Worm (Caenorhabditis elegans): Measurements from ENCODE around the gene C09G5.13.

C09G5.13 gene

ce11 chrII:10694713-10695112 lies 22.5 kb upstream of the C09G5.13 start, which contains the start of gene lgc-57:
TSS of gene lgc-57 (plus strand) at chrII:10695013.
- TF ChIP-seq lin-15B (tag; optimal IDR thresholded peaks at IDR 0.05) = no peak
- no peak for TF ChIP-seq mml-1 (tag; optimal IDR thresholded peaks at IDR 0.05)
- no peak for TF ChIP-seq ceh-16 (tag; optimal IDR thresholded peaks at IDR 0.05)
- no peak for TF ChIP-seq hmg-11 (tag; optimal IDR thresholded peaks at IDR 0.05)
- TF ChIP-seq fos-1 (tag; optimal IDR thresholded peaks at IDR 0.05) = no peak
- no peak for TF ChIP-seq nhr-43 (tag; optimal IDR thresholded peaks at IDR 0.05; ENCODE audit: poor library complexity, severe bottlenecking)
- no peak for TF ChIP-seq lin-39 (tag; optimal IDR thresholded peaks at IDR 0.05)
- no peak for TF ChIP-seq pqm-1 (tag; optimal IDR thresholded peaks at IDR 0.05)
- TF ChIP-seq zag-1 (tag; optimal IDR thresholded peaks at IDR 0.05) = no peak
- no peak for TF ChIP-seq nhr-25 (tag; optimal IDR thresholded peaks at IDR 0.05)

ce11 chrII:10696060-10696459 lies 21.2 kb upstream of the C09G5.13 start:
- no peak for TF ChIP-seq unc-62 (GFP tag; optimal IDR thresholded peaks at IDR 0.05)
- TF ChIP-seq fkh-10 (GFP tag; optimal IDR thresholded peaks at IDR 0.05) = peak; percentile 5

- no peak for TF ChIP-seq zag-1 (tag; optimal IDR thresholded peaks at IDR 0.05)
- peak; percentile 69 for TF ChIP-seq nhr-25 (tag; optimal IDR thresholded peaks at IDR 0.05)
These were observed 13.4 kb upstream of the C09G5.13 start, which contains the start of gene col-79 for ce11 chrII:10703594-10704384. TSS of gene col-79 (plus strand) at chrII:10703613.

- no peak for TF ChIP-seq ztf-11 (tag; optimal IDR thresholded peaks at IDR 0.05)
- TF ChIP-seq daf-12 (tag; optimal IDR thresholded peaks at IDR 0.05) = no peak
- peak; percentile 69 for TF ChIP-seq ama-1 (optimal IDR thresholded peaks at IDR 0.05)
- no peak for TF ChIP-seq skn-1 (tag; optimal IDR thresholded peaks at IDR 0.05)
- TF ChIP-seq nhr-23 (tag; optimal IDR thresholded peaks at IDR 0.05) = no peak
- no peak for TF ChIP-seq nfya-1 (tag; optimal IDR thresholded peaks at IDR 0.05; ENCODE audit: insufficient read depth)
- TF ChIP-seq nhr-25 (tag; optimal IDR thresholded peaks at IDR 0.05) = peak; percentile 56
- TF ChIP-seq egl-27 (tag; optimal IDR thresholded peaks at IDR 0.05) = no peak
These were observed 12.6 kb upstream of the C09G5.13 start, which contains the start of gene col-39 for ce11 chrII:10704575-10705170. TSS of gene col-39 (plus strand) at chrII:10704916.

ce11 chrII:10705347-10705996 lies 11.8 kb upstream of the C09G5.13 start:
- TF ChIP-seq fkh-10 (GFP tag; optimal IDR thresholded peaks at IDR 0.05) = no peak
- TF ChIP-seq pqm-1 (tag; optimal IDR thresholded peaks at IDR 0.05) = no peak
- no peak for TF ChIP-seq fkh-2 (tag; optimal IDR thresholded peaks at IDR 0.05)

ce11 chrII:10706038-10706437 lies 11.2 kb upstream of the C09G5.13 start:
- TF ChIP-seq nhr-237 (tag; optimal IDR thresholded peaks at IDR 0.05) = no peak
- peak; percentile 71 for TF ChIP-seq fkh-10 (GFP tag; optimal IDR thresholded peaks at IDR 0.05)
- peak; percentile 18 for TF ChIP-seq nhr-25 (tag; optimal IDR thresholded peaks at IDR 0.05)

- TF ChIP-seq mdl-1 (tag; optimal IDR thresholded peaks at IDR 0.05) (no peak), nhr-77 (tag; optimal IDR thresholded peaks at IDR 0.05) (no peak), unc-62 (GFP tag; optimal IDR thresholded peaks at IDR 0.05) (no peak), elt-2 (tag; optimal IDR thresholded peaks at IDR 0.05) (no peak), mml-1 (tag; optimal IDR thresholded peaks at IDR 0.05) (no peak), nhr-28 (tag; optimal IDR thresholded peaks at IDR 0.05) (no peak), fkh-2 (tag; optimal IDR thresholded peaks at IDR 0.05) (no peak), ceh-28 (tag; optimal IDR thresholded peaks at IDR 0.05) (no peak), tbx-2 (tag; optimal IDR thresholded peaks at IDR 0.05) (no peak), sea-2 (GFP tag; optimal IDR thresholded peaks at IDR 0.05) (no peak), egl-5 (tag; optimal IDR thresholded peaks at IDR 0.05) (no peak), aly-2 (tag; optimal IDR thresholded peaks at IDR 0.05) (no peak), lin-39 (tag; optimal IDR thresholded peaks at IDR 0.05) (no peak), elt-3 (tag; optimal IDR thresholded peaks at IDR 0.05) (no peak), nhr-23 (tag; optimal IDR thresholded peaks at IDR 0.05) (no peak), daf-12 (tag; optimal IDR thresholded peaks at IDR 0.05) (no peak), eor-1 (tag; optimal IDR thresholded peaks at IDR 0.05) (no peak), hmg-11 (tag; optimal IDR thresholded peaks at IDR 0.05) (no peak)
These were observed 10.3 kb upstream of the C09G5.13 start, which contains the start of gene col-80 for ce11 chrII:10706901-10707300. TSS of gene col-80 (plus strand) at chrII:10707201.
